Worm (Caenorhabditis elegans): ENCODE measurements around the gene damt-1.

Gene damt-1

DNA sequence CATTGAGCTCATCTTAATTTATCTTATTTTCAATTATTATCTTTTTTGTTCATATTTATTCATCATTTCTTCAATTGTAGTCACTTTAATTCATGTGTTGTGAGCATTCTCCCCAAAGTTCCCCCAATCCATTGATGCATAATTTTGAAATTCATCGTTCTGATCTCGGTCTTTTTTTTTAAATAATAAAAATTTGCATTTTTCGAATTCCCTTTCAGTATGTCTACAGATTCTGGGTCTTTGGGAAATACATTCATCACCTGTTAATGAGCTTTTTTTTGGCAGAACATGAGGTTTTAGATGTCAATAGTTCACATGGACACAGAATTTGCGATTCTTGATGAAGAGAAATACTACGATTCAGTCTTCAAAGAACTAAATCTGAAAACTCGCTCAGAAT is at the start of gene damt-1:
damt-1 (plus strand) TSS at position 301 of the 400 bp plus-strand sequence.
- TF ChIP-seq F16B12.6 (tag; optimal IDR thresholded peaks at IDR 0.05) = no peak
- no peak for TF ChIP-seq mef-2 (tag; optimal IDR thresholded peaks at IDR 0.05)
- no peak for TF ChIP-seq isw-1 (GFP tag; IDR thresholded peaks at IDR 0.05)
- TF ChIP-seq aha-1 (tag; optimal IDR thresholded peaks at IDR 0.05) = no peak
- TF ChIP-seq sptf-1 (tag; optimal IDR thresholded peaks at IDR 0.05) = no peak
- no peak for TF ChIP-seq elt-3 (tag; optimal IDR thresholded peaks at IDR 0.05)
- TF ChIP-seq snpc-4 (tag; optimal IDR thresholded peaks at IDR 0.05) = no peak
- no peak for TF ChIP-seq nhr-90 (tag; optimal IDR thresholded peaks at IDR 0.05; ENCODE audit: poor library complexity)

DNA sequence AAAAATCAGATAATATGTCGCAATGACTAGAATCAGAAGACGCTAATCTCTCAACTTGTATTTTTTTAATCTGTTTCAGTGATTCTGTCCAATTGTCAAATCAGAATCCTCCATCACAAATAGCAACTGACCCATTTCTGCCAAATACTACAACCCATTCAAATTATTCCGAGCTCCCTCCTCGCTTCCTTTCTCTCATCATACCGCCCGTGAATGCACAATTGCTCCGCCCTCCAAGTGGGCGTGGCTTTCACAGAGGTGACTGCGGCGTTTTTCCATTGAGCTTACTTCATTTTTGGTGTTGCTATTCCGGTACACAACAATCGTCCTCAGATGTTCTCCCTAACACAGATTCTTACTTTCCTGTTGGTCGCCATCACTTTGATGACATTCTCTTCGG is 39.2 kb upstream of the damt-1 start, which contains the start of gene flp-27:
flp-27 (plus strand) TSS at position 301 of the 400 bp plus-strand sequence.
- TF ChIP-seq jun-1 (tag; optimal IDR thresholded peaks at IDR 0.05) (no peak), swsn-7 (tag; optimal IDR thresholded peaks at IDR 0.05) (no peak), mef-2 (tag; optimal IDR thresholded peaks at IDR 0.05) (no peak), lir-3 (tag; optimal IDR thresholded peaks at IDR 0.05; ENCODE audit: poor library complexity) (no peak), nhr-76 (tag; optimal IDR thresholded peaks at IDR 0.05) (no peak), fkh-8 (tag; optimal IDR thresholded peaks at IDR 0.05) (no peak), snpc-4 (tag; optimal IDR thresholded peaks at IDR 0.05) (no peak), elt-3 (tag; optimal IDR thresholded peaks at IDR 0.05) (no peak), mdl-1 (tag; optimal IDR thresholded peaks at IDR 0.05) (no peak)

DNA sequence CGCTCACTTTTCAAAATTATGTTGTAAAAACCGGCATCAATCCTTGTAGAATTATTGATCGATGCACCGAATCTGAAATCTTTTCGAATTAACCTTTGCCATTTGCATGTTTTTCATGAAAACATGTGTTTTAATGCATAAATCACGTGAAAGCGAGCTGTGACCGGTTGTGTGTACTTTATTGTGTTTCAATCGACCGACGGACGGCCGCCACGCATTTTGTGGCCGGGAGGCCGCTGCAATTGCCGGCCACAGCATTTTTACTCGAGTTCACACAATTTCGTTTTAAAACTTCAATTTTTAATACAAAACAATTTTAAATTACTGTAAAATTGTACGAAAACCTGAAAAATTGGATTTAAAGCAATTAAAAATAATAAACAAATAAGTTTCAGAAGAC is 31.0 kb upstream of the damt-1 start, which contains the start of gene C25H3.11:
C25H3.11 (minus strand) TSS at position 82 of the 400 bp plus-strand sequence.
- TF ChIP-seq nhr-28 (tag; optimal IDR thresholded peaks at IDR 0.05) (no peak), nhr-47 (tag; optimal IDR thresholded peaks at IDR 0.05) (no peak), mef-2 (tag; optimal IDR thresholded peaks at IDR 0.05) (no peak), irx-1 (tag; optimal IDR thresholded peaks at IDR 0.05) (no peak), snu-23 (GFP tag; optimal IDR thresholded peaks at IDR 0.05) (peak; percentile 53), ceh-8 (GFP tag; optimal IDR thresholded peaks at IDR 0.05) (no peak), egl-13 (tag; optimal IDR thresholded peaks at IDR 0.05) (no peak), unc-98 (GFP tag; IDR thresholded peaks at IDR 0.05) (no peak), pqm-1 (tag; optimal IDR thresholded peaks at IDR 0.05) (no peak), ceh-82 (tag; optimal IDR thresholded peaks at IDR 0.05) (no peak), isw-1 (GFP tag; IDR thresholded peaks at IDR 0.05) (no peak), lin-35 (GFP tag; optimal IDR thresholded peaks at IDR 0.05) (peak in 1 of 2 experiments; percentile 40), nhr-90 (tag; optimal IDR thresholded peaks at IDR 0.05; ENCODE audit: poor library complexity) (peak; percentile 14), aly-2 (tag; optimal IDR thresholded peaks at IDR 0.05) (no peak), lin-13 (GFP tag; optimal IDR thresholded peaks at IDR 0.05) (no peak), ceh-90 (tag; optimal IDR thresholded peaks at IDR 0.05) (no peak), nhr-77 (tag; optimal IDR thresholded peaks at IDR 0.05) (no peak), efl-3 (GFP tag; optimal IDR thresholded peaks at IDR 0.05) (no peak), zag-1 (tag; optimal IDR thresholded peaks at IDR 0.05) (no peak), dpl-1 (GFP tag; optimal IDR thresholded peaks at IDR 0.05) (peak in 2 of 3 experiments; percentile 9 to 27), hlh-4 (tag; optimal IDR thresholded peaks at IDR 0.05) (no peak), skn-1 (tag; optimal IDR thresholded peaks at IDR 0.05) (no peak), sup-37 (GFP tag; optimal IDR thresholded peaks at IDR 0.05) (no peak), swsn-7 (tag; optimal IDR thresholded peaks at IDR 0.05) (peak; percentile 3), unc-130 (tag; optimal IDR thresholded peaks at IDR 0.05) (peak; percentile 6), hpl-2 (GFP tag; optimal IDR thresholded peaks at IDR 0.05) (no peak), fkh-4 (tag; optimal IDR thresholded peaks at IDR 0.05; ENCODE audit: borderline replicate concordance) (no peak), sox-4 (tag; optimal IDR thresholded peaks at IDR 0.05) (no peak), pax-3 (tag; optimal IDR thresholded peaks at IDR 0.05) (no peak), tbx-2 (tag; optimal IDR thresholded peaks at IDR 0.05) (no peak), nhr-19 (GFP tag; conservative IDR thresholded peaks at IDR 0.05) (no peak), blmp-1 (tag; optimal IDR thresholded peaks at IDR 0.05) (no peak), nhr-85 (tag) (peak; percentile 70), ces-1 (GFP tag; optimal IDR thresholded peaks at IDR 0.05) (no peak), ztf-4 (tag; optimal IDR thresholded peaks at IDR 0.05) (no peak), ceh-63 (GFP tag; optimal IDR thresholded peaks at IDR 0.05) (no peak), F16B12.6 (tag; optimal IDR thresholded peaks at IDR 0.05) (no peak), pag-3 (tag; optimal IDR thresholded peaks at IDR 0.05; ENCODE audit: borderline replicate concordance, insufficient read depth) (no peak), nhr-84 (tag; optimal IDR thresholded peaks at IDR 0.05) (no peak), fkh-8 (tag; optimal IDR thresholded peaks at IDR 0.05) (no peak), lsy-2 (tag; optimal IDR thresholded peaks at IDR 0.05) (peak; percentile 11 to 14), nhr-76 (tag; optimal IDR thresholded peaks at IDR 0.05) (no peak)
